Fruit fly (Drosophila melanogaster): ENCODE results near the gene AP-1gamma.

dm6 chrX:9132589-9133237 is 24.2 kb downstream of the AP-1gamma start:
- no peak for TF ChIP-seq CG11398 (GFP tag; optimal IDR thresholded peaks at IDR 0.05)
- TF ChIP-seq Chrac-16 (GFP tag; optimal IDR thresholded peaks at IDR 0.05), result no peak
- no peak for TF ChIP-seq CG33213 (GFP tag; optimal IDR thresholded peaks at IDR 0.05)
- no peak for TF ChIP-seq Mes4 (GFP tag; optimal IDR thresholded peaks at IDR 0.05)
- TF ChIP-seq CG8478 (optimal IDR thresholded peaks at IDR 0.05), result no peak
- no peak for TF ChIP-seq otp (GFP tag; IDR thresholded peaks at IDR 0.05)
- TF ChIP-seq CG13624 (GFP tag; optimal IDR thresholded peaks at IDR 0.05), result no peak
- TF ChIP-seq CG30431 (GFP tag; optimal IDR thresholded peaks at IDR 0.05), result no peak
- no peak for TF ChIP-seq nau (GFP tag; optimal IDR thresholded peaks at IDR 0.05)
- TF ChIP-seq pan (optimal IDR thresholded peaks at IDR 0.05), result no peak
- TF ChIP-seq pan (GFP tag; optimal IDR thresholded peaks at IDR 0.05 in 1 of 2, IDR thresholded peaks at IDR 0.05 in 1 of 2), result no peak
- no peak for TF ChIP-seq CG34376 (GFP tag; optimal IDR thresholded peaks at IDR 0.05)
- TF ChIP-seq gcm (GFP tag; optimal IDR thresholded peaks at IDR 0.05), result no peak
- no peak for TF ChIP-seq Fer1 (GFP tag; optimal IDR thresholded peaks at IDR 0.05)
